Worm (Caenorhabditis elegans) whole organism, L4/young adult: ENCODE results near the gene Y49F6C.6.

Source experiments
- W03F9.2 ChIP-seq: fragments of 150-350 bp; optimal IDR thresholded peaks from 2 replicates; lab custom pipeline; 2014; ENCODE audit warnings: missing biosample characterization, missing genetic modification characterization
- dao-5 ChIP-seq: sonication (generic microtip); optimal IDR thresholded peaks from 2 replicates; lab custom pipeline; 2016; ENCODE audit warnings: missing genotype, missing genetic modification characterization, moderate library complexity, missing compliant biosample characterization
- him-1 ChIP-seq: sonication (generic microtip); optimal IDR thresholded peaks from 2 replicates; lab custom pipeline; 2016; ENCODE audit warnings: missing genotype, missing genetic modification reagents, missing genetic modification characterization, missing compliant biosample characterization

The Y49F6C.6 gene

ce11 chrII:3375302-3375701 lies 8.3 kb upstream of the Y49F6C.6 start:
- TF ChIP-seq W03F9.2 (tag; lab: Kevin White, UChicago), result no peak
- TF ChIP-seq dao-5 (tag; lab: Kevin White, UChicago), result no peak
- no peak for TF ChIP-seq him-1 (tag; lab: Kevin White, UChicago)

- TF ChIP-seq dao-5 (tag; lab: Kevin White, UChicago) (no peak), W03F9.2 (tag; lab: Kevin White, UChicago) (no peak), him-1 (tag; lab: Kevin White, UChicago) (no peak)
These were observed 7.8 kb upstream of the Y49F6C.6 start, which contains the start of gene bath-10 for ce11 chrII:3374779-3375178. TSS of gene bath-10 (plus strand) at chrII:3375079.

ce11 chrII:3373875-3374274 lies 6.9 kb upstream of the Y49F6C.6 start:
- TF ChIP-seq dao-5 (tag; lab: Kevin White, UChicago), result no peak
- no peak for TF ChIP-seq him-1 (tag; lab: Kevin White, UChicago)
- no peak for TF ChIP-seq W03F9.2 (tag; lab: Kevin White, UChicago)

- TF ChIP-seq dao-5 (tag; lab: Kevin White, UChicago), result no peak
- no peak for TF ChIP-seq W03F9.2 (tag; lab: Kevin White, UChicago)
- no peak for TF ChIP-seq him-1 (tag; lab: Kevin White, UChicago)
These were observed 4.0 kb upstream of the Y49F6C.6 start, which contains the start of gene bath-23 for ce11 chrII:3371010-3371409. TSS of gene bath-23 (plus strand) at chrII:3371310.

- no peak for TF ChIP-seq dao-5 (tag; lab: Kevin White, UChicago)
- TF ChIP-seq W03F9.2 (tag; lab: Kevin White, UChicago), result no peak
These were observed 3.1 kb upstream of the Y49F6C.6 start, which contains the start of gene Y49F6C.8 for ce11 chrII:3370061-3370460. TSS of gene Y49F6C.8 (minus strand) at chrII:3370111.

- TF ChIP-seq W03F9.2 (tag; lab: Kevin White, UChicago), result no peak
- TF ChIP-seq dao-5 (tag; lab: Kevin White, UChicago), result no peak
- TF ChIP-seq him-1 (tag; lab: Kevin White, UChicago), result no peak
These were observed 1.1 kb upstream of the Y49F6C.6 start, which contains the start of gene Y49F6C.7 for ce11 chrII:3368097-3368496. TSS of gene Y49F6C.7 (minus strand) at chrII:3368197.

- TF ChIP-seq W03F9.2 (tag; lab: Kevin White, UChicago) (no peak), dao-5 (tag; lab: Kevin White, UChicago) (no peak), him-1 (tag; lab: Kevin White, UChicago) (no peak)
These were observed 8.2 kb downstream of the Y49F6C.6 start, which contains the start of the genes lido-14 and bath-27 for ce11 chrII:3358834-3359233. TSS of gene lido-14 (plus strand) at chrII:3359134. TSS of gene bath-27 (plus strand) at chrII:3359139.

ce11 chrII:3349820-3350291 lies 17.1 kb downstream of the Y49F6C.6 start, which contains the start of gene F14D2.8:
TSS of gene F14D2.8 (minus strand) at chrII:3349870.
- TF ChIP-seq dao-5 (tag; lab: Kevin White, UChicago) (no peak), W03F9.2 (tag; lab: Kevin White, UChicago) (no peak), him-1 (tag; lab: Kevin White, UChicago) (no peak)

- TF ChIP-seq W03F9.2 (tag; lab: Kevin White, UChicago) (no peak), him-1 (tag; lab: Kevin White, UChicago) (no peak), dao-5 (tag; lab: Kevin White, UChicago) (no peak)
These were observed 18.9 kb downstream of the Y49F6C.6 start, which contains the start of the genes F14D2.14 and bath-29 for ce11 chrII:3347940-3348610. TSS of gene F14D2.14 (minus strand) at chrII:3347990. TSS of gene bath-29 (plus strand) at chrII:3348560.

- no peak for TF ChIP-seq W03F9.2 (tag; lab: Kevin White, UChicago)
- no peak for TF ChIP-seq dao-5 (tag; lab: Kevin White, UChicago)
- no peak for TF ChIP-seq him-1 (tag; lab: Kevin White, UChicago)
These were observed 20.6 kb downstream of the Y49F6C.6 start, which contains the start of gene bath-30 for ce11 chrII:3346328-3346780. TSS of gene bath-30 (minus strand) at chrII:3346378.

ce11 chrII:3344917-3345316 lies 22.1 kb downstream of the Y49F6C.6 start, which contains the start of gene bath-28:
TSS of gene bath-28 (minus strand) at chrII:3344967.
- TF ChIP-seq him-1 (tag; lab: Kevin White, UChicago) (no peak), W03F9.2 (tag; lab: Kevin White, UChicago) (no peak), dao-5 (tag; lab: Kevin White, UChicago) (no peak)

- TF ChIP-seq W03F9.2 (tag; lab: Kevin White, UChicago), result no peak
- TF ChIP-seq him-1 (tag; lab: Kevin White, UChicago), result no peak
- TF ChIP-seq dao-5 (tag; lab: Kevin White, UChicago), result no peak
These were observed 23.3 kb downstream of the Y49F6C.6 start, which contains the start of gene F14D2.15 for ce11 chrII:3343714-3344113. TSS of gene F14D2.15 (minus strand) at chrII:3343814.

ce11 chrII:3341989-3342388 lies 25.0 kb downstream of the Y49F6C.6 start, which contains the start of gene F14D2.11:
TSS of gene F14D2.11 (minus strand) at chrII:3342089.
- no peak for TF ChIP-seq W03F9.2 (tag; lab: Kevin White, UChicago)
- no peak for TF ChIP-seq him-1 (tag; lab: Kevin White, UChicago)
- TF ChIP-seq dao-5 (tag; lab: Kevin White, UChicago), result no peak
